Worm (Caenorhabditis elegans) whole organism, midembryonic: ENCODE measurements around the gene F55C12.2.

Experiments used
- T22C8.4 ChIP-seq: fragments of 200-800 bp; sonication (Bioruptor generic); IDR thresholded peaks from 2 replicates; pipeline ENCODE4 v1.3.6; 2022; ENCODE audit warnings: missing genetic modification characterization, missing compliant biosample characterization
- cog-1 ChIP-seq: sonication (generic microtip); optimal IDR thresholded peaks from 2 replicates; lab custom pipeline; 2016; ENCODE audit warnings: missing genetic modification characterization, missing compliant biosample characterization
- flt-1 ChIP-seq: fragments of 200-800 bp; sonication (Bioruptor generic); IDR thresholded peaks from 2 replicates; pipeline ENCODE4 v1.3.6; 2022; ENCODE audit warnings: missing genetic modification characterization, missing compliant biosample characterization
- klf-2 ChIP-seq: fragments of 200-800 bp; sonication (Bioruptor generic); conservative IDR thresholded peaks from 2 replicates; pipeline ENCODE4 v1.3.6; 2022; ENCODE audit warnings: missing genetic modification reagents, missing genetic modification characterization, missing compliant biosample characterization
- med-1 ChIP-seq: sonication (generic microtip); optimal IDR thresholded peaks from 2 replicates; lab custom pipeline; 2017; ENCODE audit warnings: missing genetic modification characterization, mild to moderate bottlenecking, missing compliant biosample characterization, antibody characterized with exemption, missing genetic modification reagents; ENCODE audit not compliant: insufficient read depth
- ref-1 ChIP-seq: fragments of 200-800 bp; sonication (Bioruptor generic); conservative IDR thresholded peaks from 2 replicates; pipeline ENCODE4 v1.3.6; 2022; ENCODE audit warnings: missing genetic modification reagents, missing genetic modification characterization, missing compliant biosample characterization
- tab-1 ChIP-seq: fragments of 200-800 bp; sonication (Bioruptor generic); IDR thresholded peaks from 2 replicates; pipeline ENCODE4 v1.3.6; 2022; ENCODE audit warnings: missing genetic modification characterization, missing compliant biosample characterization
- ztf-23 ChIP-seq: fragments of 200-800 bp; sonication (Bioruptor generic); IDR thresholded peaks from 2 replicates; pipeline ENCODE4 v1.3.6; 2022; ENCODE audit warnings: missing genetic modification reagents, missing genetic modification characterization, missing compliant biosample characterization
- ztf-29 ChIP-seq: fragments of 200-800 bp; sonication (Bioruptor generic); IDR thresholded peaks from 2 replicates; pipeline ENCODE4 v1.3.6; 2022; ENCODE audit warnings: missing genetic modification reagents, missing genetic modification characterization, missing compliant biosample characterization

Gene F55C12.2

ce11 chrII:5858322-5858721, 18.3 kb upstream of the F55C12.2 start, which contains the start of gene F55C12.4:
Gene F55C12.4, minus strand, starts transcription at chrII:5858422.
- no peak for TF ChIP-seq T22C8.4 (GFP tag; lab: Robert Waterston, UW)
- no peak for TF ChIP-seq flt-1 (GFP tag; lab: Robert Waterston, UW)
- TF ChIP-seq ref-1 (GFP tag; lab: Robert Waterston, UW) = no peak
- TF ChIP-seq tab-1 (GFP tag; lab: Robert Waterston, UW) = no peak
- TF ChIP-seq ztf-23 (GFP tag; lab: Robert Waterston, UW) = no peak
- TF ChIP-seq klf-2 (GFP tag; lab: Robert Waterston, UW) = no peak
- TF ChIP-seq ztf-29 (GFP tag; lab: Robert Waterston, UW) = no peak

ce11 chrII:5860621-5861020, 16.0 kb upstream of the F55C12.2 start:
- TF ChIP-seq tab-1 (GFP tag; lab: Robert Waterston, UW) (no peak), T22C8.4 (GFP tag; lab: Robert Waterston, UW) (no peak)

DNA sequence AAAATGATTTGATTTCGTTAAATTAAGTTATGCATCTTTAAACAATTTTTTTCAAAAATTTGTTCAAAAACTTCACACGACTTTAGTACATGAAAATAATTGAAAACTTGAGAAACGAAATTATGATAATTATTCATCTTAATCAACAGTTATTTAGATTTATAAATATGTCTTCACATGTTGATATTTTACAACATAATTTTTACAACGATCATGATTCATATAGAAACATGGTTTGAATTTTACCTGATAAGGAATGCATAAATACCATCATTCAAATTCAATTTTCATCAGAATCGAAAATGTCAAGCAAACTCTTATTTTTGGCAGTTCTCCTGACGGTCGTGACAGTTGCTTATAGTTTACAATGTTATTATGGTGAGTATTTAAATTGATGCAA, 12.7 kb upstream of the F55C12.2 start, which contains the start of gene tag-234:
Gene tag-234, plus strand, starts transcription at position 301 of the 400 bp plus-strand sequence.
- TF ChIP-seq flt-1 (GFP tag; lab: Robert Waterston, UW) = no peak
- no peak for TF ChIP-seq klf-2 (GFP tag; lab: Robert Waterston, UW)
- TF ChIP-seq T22C8.4 (GFP tag; lab: Robert Waterston, UW) = no peak
- TF ChIP-seq tab-1 (GFP tag; lab: Robert Waterston, UW) = no peak
- TF ChIP-seq cog-1 (tag; lab: Kevin White, UChicago) = no peak
- no peak for TF ChIP-seq ztf-23 (GFP tag; lab: Robert Waterston, UW)
- no peak for TF ChIP-seq ref-1 (GFP tag; lab: Robert Waterston, UW)
- no peak for TF ChIP-seq med-1 (GFP tag; lab: Kevin White, UChicago)
- no peak for TF ChIP-seq ztf-29 (GFP tag; lab: Robert Waterston, UW)

DNA sequence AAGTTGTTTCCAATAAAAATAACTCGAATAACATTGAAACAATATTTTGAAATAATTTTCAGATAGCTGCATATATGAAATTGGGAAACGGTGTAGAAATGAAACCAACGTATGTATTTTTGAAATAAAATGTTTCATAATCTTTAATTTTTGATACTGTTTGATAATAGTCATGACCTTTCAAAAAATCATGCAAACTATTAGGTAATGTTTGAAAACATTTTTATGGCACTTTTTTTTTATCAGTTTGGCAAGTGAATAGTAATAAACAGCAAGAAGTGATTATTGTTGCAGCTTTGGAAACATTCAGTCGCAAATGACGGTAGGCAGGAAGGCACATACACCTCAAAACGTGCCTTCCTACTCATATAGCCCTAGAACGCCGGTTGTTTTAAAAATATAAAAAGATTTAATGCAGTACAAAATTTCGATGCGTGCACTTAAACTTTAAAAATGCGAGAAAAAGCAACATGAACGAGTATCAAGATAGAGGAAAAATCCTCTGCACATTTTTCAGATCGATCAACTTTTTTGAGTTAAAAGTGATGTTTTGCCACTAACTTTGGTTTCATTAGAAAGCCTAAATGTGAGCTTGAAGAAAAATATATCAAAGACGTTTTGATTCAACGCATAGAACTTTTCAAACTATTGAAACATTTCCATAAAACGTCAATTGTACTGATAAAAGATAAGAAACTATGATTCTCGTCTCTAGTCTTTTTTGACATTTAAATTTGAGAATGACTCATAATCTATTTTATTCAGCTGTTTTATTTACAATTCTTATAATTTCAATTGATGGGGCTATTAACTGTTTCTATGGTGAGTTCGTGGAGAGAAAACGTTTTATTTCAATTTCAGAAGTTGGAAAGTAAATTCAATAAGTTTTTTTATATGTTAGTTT, 11.0 kb upstream of the F55C12.2 start, which contains the start of gene F55C12.19:
Gene F55C12.19, plus strand, starts transcription at position 735 of the 904 bp plus-strand sequence.
- TF ChIP-seq T22C8.4 (GFP tag; lab: Robert Waterston, UW) = no peak
- no peak for TF ChIP-seq klf-2 (GFP tag; lab: Robert Waterston, UW)
- no peak for TF ChIP-seq flt-1 (GFP tag; lab: Robert Waterston, UW)
- TF ChIP-seq cog-1 (tag; lab: Kevin White, UChicago) = no peak
- no peak for TF ChIP-seq ztf-23 (GFP tag; lab: Robert Waterston, UW)
- no peak for TF ChIP-seq med-1 (GFP tag; lab: Kevin White, UChicago)
- TF ChIP-seq ref-1 (GFP tag; lab: Robert Waterston, UW) = no peak
- TF ChIP-seq ztf-29 (GFP tag; lab: Robert Waterston, UW) = no peak

DNA sequence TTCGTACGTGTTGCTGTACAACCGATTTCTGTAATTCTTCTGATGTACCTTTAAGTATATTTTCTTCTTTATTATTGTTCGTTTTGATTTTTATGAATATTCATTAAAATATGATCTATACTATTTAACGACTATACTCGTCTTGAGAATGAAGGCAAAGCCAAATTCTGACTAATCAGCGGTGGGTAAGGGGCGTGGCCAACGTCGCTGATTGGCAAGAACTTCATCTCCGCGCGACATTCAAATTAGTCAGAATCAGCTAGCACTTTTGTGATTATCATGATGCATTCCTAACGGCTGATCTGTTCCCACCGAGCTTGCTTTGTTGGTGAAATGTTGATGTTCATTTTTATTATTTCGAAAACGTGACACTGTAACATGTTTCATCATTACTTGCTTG, 9.7 kb upstream of the F55C12.2 start:
- no peak for TF ChIP-seq tab-1 (GFP tag; lab: Robert Waterston, UW)

ce11 chrII:5871508-5871907, 5.1 kb upstream of the F55C12.2 start:
- TF ChIP-seq tab-1 (GFP tag; lab: Robert Waterston, UW) (no peak), klf-2 (GFP tag; lab: Robert Waterston, UW) (no peak), flt-1 (GFP tag; lab: Robert Waterston, UW) (no peak), ztf-29 (GFP tag; lab: Robert Waterston, UW) (no peak), ref-1 (GFP tag; lab: Robert Waterston, UW) (no peak), cog-1 (tag; lab: Kevin White, UChicago) (no peak), ztf-23 (GFP tag; lab: Robert Waterston, UW) (no peak), med-1 (GFP tag; lab: Kevin White, UChicago) (no peak), T22C8.4 (GFP tag; lab: Robert Waterston, UW) (no peak)

DNA sequence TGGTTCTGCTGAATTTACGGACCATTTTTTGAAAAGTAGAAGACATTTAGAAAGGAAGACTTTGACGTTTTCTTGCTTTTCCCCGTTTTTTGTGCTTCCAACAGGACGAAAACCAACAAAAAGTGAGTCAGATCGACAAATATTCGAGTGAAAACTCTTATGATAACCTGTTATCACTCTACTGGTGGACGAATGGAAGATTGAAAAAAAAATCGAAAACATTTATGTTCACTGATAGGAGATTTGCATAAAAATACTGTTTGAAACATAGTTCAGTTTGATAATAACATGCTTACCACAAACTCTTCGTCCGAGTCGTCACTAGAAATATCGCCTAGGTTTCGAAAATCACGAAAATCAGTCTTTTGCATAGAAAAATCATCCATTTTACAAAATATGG, 4.2 kb upstream of the F55C12.2 start:
- TF ChIP-seq ztf-23 (GFP tag; lab: Robert Waterston, UW) = no peak
- TF ChIP-seq ztf-29 (GFP tag; lab: Robert Waterston, UW) = no peak
- no peak for TF ChIP-seq T22C8.4 (GFP tag; lab: Robert Waterston, UW)
- TF ChIP-seq ref-1 (GFP tag; lab: Robert Waterston, UW) = no peak
- TF ChIP-seq cog-1 (tag; lab: Kevin White, UChicago) = no peak
- no peak for TF ChIP-seq klf-2 (GFP tag; lab: Robert Waterston, UW)
- TF ChIP-seq flt-1 (GFP tag; lab: Robert Waterston, UW) = no peak
- TF ChIP-seq tab-1 (GFP tag; lab: Robert Waterston, UW) = no peak
- no peak for TF ChIP-seq med-1 (GFP tag; lab: Kevin White, UChicago)

- TF ChIP-seq ztf-23 (GFP tag; lab: Robert Waterston, UW) = 0 out of 2 replicates have a peak, but pooled peaks have one; percentile 39
- no peak for TF ChIP-seq T22C8.4 (GFP tag; lab: Robert Waterston, UW)
Measured at ce11 chrII:5873564-5874070, 3.0 kb upstream of the F55C12.2 start, which contains the start of gene tex-2. Gene tex-2, minus strand, starts transcription at chrII:5873614.

ce11 chrII:5874130-5874529, 2.5 kb upstream of the F55C12.2 start:
- TF ChIP-seq ztf-23 (GFP tag; lab: Robert Waterston, UW) = no peak
- TF ChIP-seq klf-2 (GFP tag; lab: Robert Waterston, UW) = no peak
- no peak for TF ChIP-seq tab-1 (GFP tag; lab: Robert Waterston, UW)
- TF ChIP-seq ztf-29 (GFP tag; lab: Robert Waterston, UW) = no peak
- TF ChIP-seq cog-1 (tag; lab: Kevin White, UChicago) = no peak
- TF ChIP-seq med-1 (GFP tag; lab: Kevin White, UChicago) = no peak
- TF ChIP-seq flt-1 (GFP tag; lab: Robert Waterston, UW) = no peak
- no peak for TF ChIP-seq T22C8.4 (GFP tag; lab: Robert Waterston, UW)
- TF ChIP-seq ref-1 (GFP tag; lab: Robert Waterston, UW) = no peak
